Worm (Caenorhabditis elegans) whole organism, young adult: ENCODE results near the gene end-1.

Source experiments
- B0035.1 ChIP-seq: sonication (generic microtip); optimal IDR thresholded peaks from 2 replicates; lab custom pipeline; 2016; ENCODE audit warnings: missing genetic modification characterization, mild to moderate bottlenecking, missing compliant biosample characterization, missing genotype, missing genetic modification reagents
- C17E4.6 ChIP-seq: fragments of 200-800 bp; sonication (Bioruptor generic); IDR thresholded peaks from 2 replicates; pipeline ENCODE4 v1.3.6; 2022; ENCODE audit warnings: missing genetic modification reagents, missing genetic modification characterization, missing compliant biosample characterization
- D2030.7 ChIP-seq: fragments of 200-800 bp; sonication (Bioruptor generic); IDR thresholded peaks from 2 replicates; pipeline ENCODE4 v1.3.6; 2022; ENCODE audit warnings: missing genetic modification reagents, missing genetic modification characterization, missing compliant biosample characterization
- F23B12.7 ChIP-seq: sonication (generic microtip); optimal IDR thresholded peaks from 2 replicates; lab custom pipeline; 2017; ENCODE audit warnings: missing genetic modification characterization, mild to moderate bottlenecking, missing compliant biosample characterization, antibody characterized with exemption, moderate library complexity; ENCODE audit not compliant: insufficient read depth
- F33H1.4 ChIP-seq: fragments of 200-800 bp; sonication (Bioruptor generic); IDR thresholded peaks from 2 replicates; pipeline ENCODE4 v1.3.6; 2022; ENCODE audit warnings: missing genetic modification reagents, missing genetic modification characterization, missing compliant biosample characterization
- F37B4.10 ChIP-seq: fragments of 200-800 bp; sonication (Bioruptor generic); IDR thresholded peaks from 2 replicates; pipeline ENCODE4 v1.3.6; 2022; ENCODE audit warnings: missing genetic modification characterization, missing compliant biosample characterization
- T07F8.4 ChIP-seq: sonication (generic microtip); optimal IDR thresholded peaks from 2 replicates; lab custom pipeline; 2016; ENCODE audit warnings: mild to moderate bottlenecking, missing genetic modification characterization, moderate library complexity, missing compliant biosample characterization
- Y79H2A.3 ChIP-seq: fragments of 200-800 bp; sonication (Bioruptor generic); conservative IDR thresholded peaks from 2 replicates; pipeline ENCODE4 v1.3.6; 2022; ENCODE audit warnings: missing genetic modification reagents, missing genetic modification characterization, missing compliant biosample characterization
- aptf-2 ChIP-seq: fragments of 200-800 bp; sonication (Bioruptor generic); conservative IDR thresholded peaks from 2 replicates; pipeline ENCODE4 v1.3.6; 2022; ENCODE audit warnings: missing genetic modification reagents, missing genetic modification characterization, missing compliant biosample characterization
- attf-5 ChIP-seq: fragments of 200-800 bp; sonication (Bioruptor generic); optimal IDR thresholded peaks from 2 replicates; lab custom pipeline; 2018; ENCODE audit warnings: mild to moderate bottlenecking, missing genetic modification characterization, missing compliant biosample characterization
- bed-1 ChIP-seq: fragments of 200-800 bp; sonication (Bioruptor generic); IDR thresholded peaks from 2 replicates; pipeline ENCODE4 v1.3.6; 2022; ENCODE audit warnings: missing genetic modification reagents, missing genetic modification characterization, missing compliant biosample characterization
- bed-2 ChIP-seq: fragments of 200-800 bp; sonication (Bioruptor generic); IDR thresholded peaks from 2 replicates; pipeline ENCODE4 v1.3.6; 2022; ENCODE audit warnings: missing genetic modification reagents, missing genetic modification characterization, missing compliant biosample characterization
- ceh-100 ChIP-seq: fragments of 200-800 bp; sonication (Bioruptor generic); IDR thresholded peaks from 2 replicates; pipeline ENCODE4 v1.3.6; 2022; ENCODE audit warnings: missing genetic modification reagents, missing genetic modification characterization, missing compliant biosample characterization
- ceh-27 ChIP-seq: fragments of 200-800 bp; sonication (Bioruptor generic); optimal IDR thresholded peaks from 2 replicates; lab custom pipeline; 2018; ENCODE audit warnings: mild to moderate bottlenecking, missing genetic modification characterization, moderate library complexity, missing compliant biosample characterization
- ceh-58 ChIP-seq: fragments of 200-800 bp; sonication (Bioruptor generic); IDR thresholded peaks from 2 replicates; pipeline ENCODE4 v1.3.6; 2022; ENCODE audit warnings: missing genetic modification characterization, missing compliant biosample characterization
- chd-7 ChIP-seq: sonication (generic microtip); optimal IDR thresholded peaks from 2 replicates; lab custom pipeline; 2016; ENCODE audit warnings: mild to moderate bottlenecking, missing genetic modification characterization, moderate library complexity, missing compliant biosample characterization
- efl-1 ChIP-seq: fragments of 150-350 bp; optimal IDR thresholded peaks from 2 replicates; lab custom pipeline; 2014; ENCODE audit warnings: missing biosample characterization, missing genetic modification reagents, missing genetic modification characterization
- egl-18 ChIP-seq: fragments of 200-800 bp; sonication (Bioruptor generic); IDR thresholded peaks from 2 replicates; pipeline ENCODE4 v1.3.6; 2022; ENCODE audit warnings: missing genetic modification reagents, missing genetic modification characterization, missing compliant biosample characterization
- ekl-4 ChIP-seq: fragments of 200-800 bp; sonication (Bioruptor generic); IDR thresholded peaks from 2 replicates; pipeline ENCODE4 v1.3.6; 2022; ENCODE audit warnings: missing genetic modification reagents, missing genetic modification characterization, missing compliant biosample characterization
- ets-4 ChIP-seq: fragments of 200-800 bp; sonication (Bioruptor generic); optimal IDR thresholded peaks from 2 replicates; lab custom pipeline; 2018; ENCODE audit warnings: mild to moderate bottlenecking, missing genetic modification characterization, missing compliant biosample characterization
- fkh-3 ChIP-seq: sonication (generic microtip); optimal IDR thresholded peaks from 2 replicates; lab custom pipeline; 2016; ENCODE audit warnings: mild to moderate bottlenecking, missing genetic modification characterization, missing compliant biosample characterization
- hmg-1.2 ChIP-seq: fragments of 200-800 bp; sonication (Bioruptor generic); IDR thresholded peaks from 2 replicates; pipeline ENCODE4 v1.3.6; 2022; ENCODE audit warnings: missing genetic modification reagents, missing genetic modification characterization, missing compliant biosample characterization
- let-607 ChIP-seq, 2 experiments: fragments of 200-800 bp in 1 of 2; sonication (Bioruptor generic) in 1 of 2; sonication (generic microtip) in 1 of 2; optimal IDR thresholded peaks; 2 replicates each; lab custom pipeline; 2016 to 2018; ENCODE audit warnings: mild to moderate bottlenecking in 2 of 2, missing compliant biosample characterization in 2 of 2, missing genetic modification characterization in 2 of 2, moderate library complexity in 2 of 2, missing genotype in 1 of 2
- lin-54 ChIP-seq: fragments of 200-800 bp; sonication (Bioruptor generic); optimal IDR thresholded peaks from 2 replicates; lab custom pipeline; 2018; ENCODE audit warnings: mild to moderate bottlenecking, missing genetic modification characterization, missing compliant biosample characterization
- lsy-27 ChIP-seq: sonication (generic microtip); optimal IDR thresholded peaks from 2 replicates; lab custom pipeline; 2017; ENCODE audit warnings: missing genetic modification characterization, mild to moderate bottlenecking, missing compliant biosample characterization, antibody characterized with exemption, missing genotype, borderline replicate concordance; ENCODE audit not compliant: insufficient read depth
- mxl-1 ChIP-seq: sonication (generic microtip); optimal IDR thresholded peaks from 2 replicates; lab custom pipeline; 2016; ENCODE audit warnings: missing genetic modification characterization, missing compliant biosample characterization
- nhr-27 ChIP-seq: fragments of 200-800 bp; sonication (Bioruptor generic); optimal IDR thresholded peaks from 2 replicates; lab custom pipeline; 2018; ENCODE audit warnings: mild to moderate bottlenecking, missing genetic modification characterization, moderate library complexity, missing compliant biosample characterization
- pbrm-1 ChIP-seq: fragments of 200-800 bp; sonication (Bioruptor generic); IDR thresholded peaks from 2 replicates; pipeline ENCODE4 v1.3.6; 2022; ENCODE audit warnings: missing genetic modification reagents, missing genetic modification characterization, missing compliant biosample characterization
- pha-4 ChIP-seq: fragments of 150-350 bp; sonication (generic microtip); optimal IDR thresholded peaks from 2 replicates; lab custom pipeline; 2014; ENCODE audit warnings: missing biosample characterization, missing genetic modification reagents, missing genetic modification characterization
- repo-1 ChIP-seq: sonication (generic microtip); optimal IDR thresholded peaks from 2 replicates; lab custom pipeline; 2017; ENCODE audit warnings: mild to moderate bottlenecking, missing genetic modification characterization, missing compliant biosample characterization
- sea-2 ChIP-seq: fragments of 200-800 bp; sonication (Bioruptor generic); IDR thresholded peaks from 2 replicates; pipeline ENCODE4 v1.3.6; 2022; ENCODE audit warnings: missing genetic modification characterization, missing compliant biosample characterization
- snpc-3.4 ChIP-seq: sonication (generic microtip); optimal IDR thresholded peaks from 2 replicates; lab custom pipeline; 2017; ENCODE audit warnings: missing genetic modification characterization, mild to moderate bottlenecking, missing compliant biosample characterization, antibody characterized with exemption, moderate library complexity, missing genotype, missing genetic modification reagents
- snpc-4 ChIP-seq, 5 experiments: fragments of 150-350 bp in 1 of 5; sonication (generic microtip) in 4 of 5; optimal IDR thresholded peaks; 2 replicates each; lab custom pipeline; 2014 to 2018; ENCODE audit warnings: missing genetic modification characterization in 5 of 5, missing biosample characterization in 3 of 5, antibody characterized with exemption in 2 of 5, mild to moderate bottlenecking in 2 of 5, missing compliant biosample characterization in 2 of 5, missing genotype in 2 of 5, moderate library complexity in 2 of 5, missing genetic modification reagents in 1 of 5
- tlf-1 ChIP-seq: fragments of 200-800 bp; sonication (Bioruptor generic); optimal IDR thresholded peaks from 2 replicates; lab custom pipeline; 2018; ENCODE audit warnings: mild to moderate bottlenecking, missing genetic modification characterization, missing compliant biosample characterization
- unc-62 ChIP-seq: fragments of 150-350 bp; optimal IDR thresholded peaks from 2 replicates; lab custom pipeline; 2014; ENCODE audit warnings: missing biosample characterization, missing genetic modification reagents, missing genetic modification characterization
- xnd-1 ChIP-seq: sonication (generic microtip); optimal IDR thresholded peaks from 2 replicates; lab custom pipeline; 2016; ENCODE audit warnings: missing genotype, missing genetic modification reagents, missing genetic modification characterization, missing compliant biosample characterization
- ztf-22 ChIP-seq: fragments of 200-800 bp; sonication (Bioruptor generic); optimal IDR thresholded peaks from 2 replicates; lab custom pipeline; 2018; ENCODE audit warnings: mild to moderate bottlenecking, missing genetic modification characterization, moderate library complexity, missing compliant biosample characterization
- ztf-25 ChIP-seq: fragments of 200-800 bp; sonication (Bioruptor generic); IDR thresholded peaks from 2 replicates; pipeline ENCODE4 v1.3.6; 2022; ENCODE audit warnings: missing genetic modification reagents, missing genetic modification characterization, missing compliant biosample characterization
- ztf-6 ChIP-seq: fragments of 200-800 bp; sonication (Bioruptor generic); IDR thresholded peaks from 2 replicates; pipeline ENCODE4 v1.3.6; 2022; ENCODE audit warnings: missing genetic modification reagents, missing genetic modification characterization, missing compliant biosample characterization

Gene end-1

ce11 chrV:13984828-13985227, at the start of gene end-1:
TSS of gene end-1 (plus strand) at chrV:13985128.
- TF ChIP-seq nhr-27 (tag; lab: Kevin White, UChicago) (no peak), ztf-22 (GFP tag; lab: Kevin White, UChicago) (no peak), D2030.7 (GFP tag; lab: Robert Waterston, UW) (no peak), C17E4.6 (GFP tag; lab: Robert Waterston, UW) (no peak), chd-7 (tag; lab: Kevin White, UChicago) (no peak), ztf-6 (GFP tag; lab: Robert Waterston, UW) (no peak), mxl-1 (tag; lab: Kevin White, UChicago) (no peak), sea-2 (GFP tag; lab: Robert Waterston, UW) (no peak), repo-1 (no peak), xnd-1 (no peak), lin-54 (GFP tag; lab: Kevin White, UChicago) (no peak), T07F8.4 (tag; lab: Kevin White, UChicago) (no peak)

- TF ChIP-seq F37B4.10: no peak
- TF ChIP-seq aptf-2 (GFP tag; lab: Robert Waterston, UW): no peak
- no peak for TF ChIP-seq let-607 (tag; optimal IDR thresholded peaks at IDR 0.05; lab: Kevin White, UChicago)
- no peak for TF ChIP-seq tlf-1 (GFP tag; lab: Kevin White, UChicago)
Measured at ce11 chrV:13935423-13935822, 49.5 kb upstream of the end-1 start.

- TF ChIP-seq unc-62 (GFP tag; lab: Kevin White, UChicago) (no peak), egl-18 (no peak), attf-5 (GFP tag; lab: Kevin White, UChicago) (no peak), lin-54 (GFP tag; lab: Kevin White, UChicago) (no peak), F33H1.4 (GFP tag; lab: Robert Waterston, UW) (no peak), efl-1 (no peak), chd-7 (tag; lab: Kevin White, UChicago) (no peak), bed-2 (GFP tag; lab: Robert Waterston, UW) (no peak)
Measured at ce11 chrV:13936052-13936451, 48.9 kb upstream of the end-1 start.

ce11 chrV:13936850-13937249, 48.1 kb upstream of the end-1 start, which contains the start of gene srw-145:
TSS of gene srw-145 (plus strand) at chrV:13937150.
- TF ChIP-seq fkh-3 (tag; lab: Kevin White, UChicago): no peak
- no peak for TF ChIP-seq ekl-4 (GFP tag; lab: Robert Waterston, UW)
- TF ChIP-seq ztf-25 (GFP tag; lab: Robert Waterston, UW): no peak
- no peak for TF ChIP-seq ets-4 (GFP tag; lab: Kevin White, UChicago)
- no peak for TF ChIP-seq ztf-6 (GFP tag; lab: Robert Waterston, UW)
- TF ChIP-seq hmg-1.2: no peak
- no peak for TF ChIP-seq lsy-27
- no peak for TF ChIP-seq F23B12.7
- TF ChIP-seq B0035.1: no peak
- TF ChIP-seq Y79H2A.3 (GFP tag; lab: Robert Waterston, UW): no peak
- TF ChIP-seq ceh-27 (GFP tag; lab: Kevin White, UChicago): no peak
- no peak for TF ChIP-seq snpc-3.4 (tag; lab: Kevin White, UChicago)

ce11 chrV:13942082-13942481, 42.8 kb upstream of the end-1 start, which contains the start of gene dpr-1:
TSS of gene dpr-1 (minus strand) at chrV:13942182.
- no peak for TF ChIP-seq ceh-58
- no peak for TF ChIP-seq ztf-25 (GFP tag; lab: Robert Waterston, UW)
- TF ChIP-seq pha-4: no peak
- no peak for TF ChIP-seq mxl-1 (tag; lab: Kevin White, UChicago)
- TF ChIP-seq snpc-3.4 (tag; lab: Kevin White, UChicago): no peak
- no peak for TF ChIP-seq efl-1
- no peak for TF ChIP-seq bed-1
- no peak for TF ChIP-seq ceh-100 (GFP tag; lab: Robert Waterston, UW)
- no peak for TF ChIP-seq pbrm-1 (GFP tag; lab: Robert Waterston, UW)
- TF ChIP-seq F33H1.4 (GFP tag; lab: Robert Waterston, UW): no peak
- no peak for TF ChIP-seq attf-5 (GFP tag; lab: Kevin White, UChicago)
- no peak for TF ChIP-seq snpc-4 (GFP tag; optimal IDR thresholded peaks at IDR 0.05; lab: Kevin White, UChicago)
- no peak for TF ChIP-seq snpc-4 (tag; optimal IDR thresholded peaks at IDR 0.05; lab: Kevin White, UChicago)
- TF ChIP-seq, all 124 proteins: peak for 0
